Fruit fly (Drosophila melanogaster): ENCODE measurements around the gene CG5013.

CG5013 gene

DNA sequence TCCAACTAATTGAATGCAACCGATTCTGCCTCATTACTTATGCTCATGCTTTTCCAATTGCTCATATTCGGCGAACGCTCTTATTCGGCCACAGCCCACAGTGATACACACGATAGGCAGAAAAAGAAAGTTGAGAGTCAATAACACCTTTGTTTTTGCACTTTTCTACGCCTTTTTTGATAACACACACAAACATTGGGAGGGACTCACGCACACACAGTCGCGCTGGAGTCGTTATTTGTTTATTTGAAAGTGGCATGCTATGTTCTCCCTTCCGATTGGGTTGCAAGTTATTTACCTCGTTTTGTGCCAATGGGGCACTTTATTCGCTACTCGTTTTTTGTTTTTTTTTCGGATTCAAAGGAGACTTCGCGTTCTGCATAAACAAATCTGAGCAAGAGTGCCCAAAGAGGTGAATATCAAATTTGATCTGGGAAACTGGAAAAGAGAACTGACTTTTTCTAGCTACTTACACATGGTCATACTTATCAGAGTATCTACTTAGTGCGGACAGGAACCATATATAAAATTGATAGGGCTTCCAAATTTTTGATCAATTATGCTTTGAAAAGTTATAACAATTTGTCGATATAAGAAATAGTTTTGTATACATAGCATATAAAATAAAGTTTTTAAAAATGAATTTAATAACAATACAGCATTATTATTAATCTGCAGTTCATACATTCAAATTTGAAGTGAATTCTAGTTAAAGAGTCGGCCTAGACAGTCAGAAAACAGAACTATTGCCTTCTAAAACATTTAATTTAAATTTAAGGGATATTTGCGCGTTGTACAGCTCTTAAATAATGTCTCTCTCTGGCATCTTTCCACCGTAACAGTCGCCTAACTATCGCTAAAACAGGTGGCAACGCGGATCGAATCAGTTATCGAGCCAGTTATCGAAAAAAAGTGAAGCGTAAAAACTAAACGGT is 49.1 kb downstream of the CG5013 start, which contains the start of the genes Mhcl and Akt (continued):
- TF ChIP-seq ss (GFP tag; optimal IDR thresholded peaks at IDR 0.05), result peak; percentile 6 to 10
- TF ChIP-seq Met (GFP tag; optimal IDR thresholded peaks at IDR 0.05), result no peak
- TF ChIP-seq dsx (GFP tag; optimal IDR thresholded peaks at IDR 0.05; ENCODE audit: poor library complexity, severe bottlenecking), result no peak

- TF ChIP-seq Hr39 (GFP tag; optimal IDR thresholded peaks at IDR 0.05) (no peak), CG6276 (GFP tag; optimal IDR thresholded peaks at IDR 0.05) (peak; percentile 63), OdsH (GFP tag; optimal IDR thresholded peaks at IDR 0.05) (peak; percentile 31), salr (GFP tag; optimal IDR thresholded peaks at IDR 0.05) (no peak), CG10669 (GFP tag; optimal IDR thresholded peaks at IDR 0.05) (no peak), CG15336 (GFP tag; IDR thresholded peaks at IDR 0.05) (peak; percentile 55; the same call in 1 of the 2 replicates), fd59A (GFP tag; optimal IDR thresholded peaks at IDR 0.05) (no peak), achi (GFP tag; optimal IDR thresholded peaks at IDR 0.05) (peak; percentile 47), ss (GFP tag; optimal IDR thresholded peaks at IDR 0.05) (peak; percentile 72 to 76), CG9139 (GFP tag; optimal IDR thresholded peaks at IDR 0.05) (peak; percentile 12), dac (GFP tag; optimal IDR thresholded peaks at IDR 0.05) (peak; percentile 7), Eip78C (GFP tag) (peak; percentile 87), Sox15 (GFP tag; optimal IDR thresholded peaks at IDR 0.05) (no peak), svp (GFP tag) (peak; percentile 97), spab (GFP tag; optimal IDR thresholded peaks at IDR 0.05) (no peak), CG3032 (tag; optimal IDR thresholded peaks at IDR 0.05) (peak; percentile 3), CG11762 (GFP tag; optimal IDR thresholded peaks at IDR 0.05; ENCODE audit: insufficient read depth) (no peak), Lpt (GFP tag; optimal IDR thresholded peaks at IDR 0.05) (peak; percentile 76), net (GFP tag; optimal IDR thresholded peaks at IDR 0.05) (peak; percentile 49), CG4318 (GFP tag; optimal IDR thresholded peaks at IDR 0.05) (no peak), CG10631 (GFP tag; optimal IDR thresholded peaks at IDR 0.05) (no peak), lz (GFP tag; optimal IDR thresholded peaks at IDR 0.05) (peak; percentile 24), fd85E (GFP tag; optimal IDR thresholded peaks at IDR 0.05) (peak; percentile 52), vri (GFP tag; optimal IDR thresholded peaks at IDR 0.05) (peak; percentile 82), CG31627 (GFP tag; optimal IDR thresholded peaks at IDR 0.05) (no peak), Ets96B (tag; optimal IDR thresholded peaks at IDR 0.05) (peak; percentile 24), Hr4 (GFP tag; optimal IDR thresholded peaks at IDR 0.05) (peak; percentile 40), Smox (GFP tag; optimal IDR thresholded peaks at IDR 0.05) (peak; percentile 33), Blimp-1 (GFP tag; optimal IDR thresholded peaks at IDR 0.05) (no peak), CG3919 (GFP tag; optimal IDR thresholded peaks at IDR 0.05) (peak; percentile 49), CG6163 (GFP tag; IDR thresholded peaks at IDR 0.05) (peak; percentile 59; the same call in 2 of the 3 replicates), esn (GFP tag; optimal IDR thresholded peaks at IDR 0.05) (peak; percentile 46), CG8319 (GFP tag; optimal IDR thresholded peaks at IDR 0.05) (no peak), dsx (GFP tag; optimal IDR thresholded peaks at IDR 0.05; ENCODE audit: poor library complexity, severe bottlenecking) (peak; percentile 59), Sox14 (GFP tag; optimal IDR thresholded peaks at IDR 0.05) (peak; percentile 89), CG8119 (GFP tag; IDR thresholded peaks at IDR 0.05) (no peak; the same call in 1 of the 3 replicates), Ets21C (GFP tag; optimal IDR thresholded peaks at IDR 0.05) (no peak), Met (GFP tag; optimal IDR thresholded peaks at IDR 0.05) (peak; percentile 59), CG6808 (GFP tag; optimal IDR thresholded peaks at IDR 0.05) (peak; percentile 52), topi (GFP tag; optimal IDR thresholded peaks at IDR 0.05) (peak; percentile 26), CG8632 (GFP tag; optimal IDR thresholded peaks at IDR 0.05) (no peak), CG34406 (GFP tag; optimal IDR thresholded peaks at IDR 0.05) (peak; percentile 21), pdm3 (GFP tag; optimal IDR thresholded peaks at IDR 0.05) (peak; percentile 25), CG7368 (GFP tag; optimal IDR thresholded peaks at IDR 0.05) (no peak)
Measured at dm6 chr3R:16099268-16100240, 50.1 kb downstream of the CG5013 start.
